Worm (Caenorhabditis elegans): ENCODE results near the gene Y102A11A.9.

The Y102A11A.9 gene

DNA sequence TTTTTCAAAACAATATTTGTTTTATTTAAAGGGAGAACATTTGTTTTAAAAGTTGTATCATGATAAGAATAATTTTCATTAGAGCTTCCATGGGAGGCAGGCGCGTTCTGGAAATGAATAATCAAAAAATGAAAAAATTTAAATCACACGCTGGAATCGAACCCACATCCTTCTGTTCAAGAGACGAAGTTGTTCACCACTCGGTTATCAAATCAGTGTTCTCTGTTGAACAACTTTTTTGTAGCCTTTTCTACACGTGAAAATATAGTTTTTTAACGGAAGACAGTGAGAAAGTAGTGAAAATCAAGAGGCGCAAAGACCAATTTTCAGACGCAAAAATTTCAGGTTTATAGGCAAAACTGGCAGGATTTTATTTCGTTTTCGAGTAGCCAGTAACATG, 40.2 kb upstream of the Y102A11A.9 start:
- no peak for TF ChIP-seq nhr-237 (tag; optimal IDR thresholded peaks at IDR 0.05)
- no peak for TF ChIP-seq hlh-1 (tag; optimal IDR thresholded peaks at IDR 0.05)
- no peak for TF ChIP-seq mab-5 (tag; optimal IDR thresholded peaks at IDR 0.05)
- no peak for TF ChIP-seq mls-2 (tag; optimal IDR thresholded peaks at IDR 0.05)
- no peak for TF ChIP-seq lin-13 (tag; optimal IDR thresholded peaks at IDR 0.05)
- no peak for TF ChIP-seq elt-1 (tag; optimal IDR thresholded peaks at IDR 0.05; ENCODE audit: borderline replicate concordance, insufficient read depth)
- no peak for TF ChIP-seq nhr-76 (tag; optimal IDR thresholded peaks at IDR 0.05)
- TF ChIP-seq lsy-2 (tag; optimal IDR thresholded peaks at IDR 0.05) = no peak
- no peak for TF ChIP-seq nhr-2 (tag; optimal IDR thresholded peaks at IDR 0.05)
- no peak for TF ChIP-seq blmp-1 (tag; optimal IDR thresholded peaks at IDR 0.05)
- TF ChIP-seq mep-1 (tag; optimal IDR thresholded peaks at IDR 0.05) = no peak
- TF ChIP-seq elt-3 (tag; optimal IDR thresholded peaks at IDR 0.05) = no peak
- no peak for TF ChIP-seq lin-32 (GFP tag; optimal IDR thresholded peaks at IDR 0.05)
- no peak for TF ChIP-seq bed-3 (GFP tag; optimal IDR thresholded peaks at IDR 0.05)
- TF ChIP-seq sem-2 (GFP tag; optimal IDR thresholded peaks at IDR 0.05) = no peak

DNA sequence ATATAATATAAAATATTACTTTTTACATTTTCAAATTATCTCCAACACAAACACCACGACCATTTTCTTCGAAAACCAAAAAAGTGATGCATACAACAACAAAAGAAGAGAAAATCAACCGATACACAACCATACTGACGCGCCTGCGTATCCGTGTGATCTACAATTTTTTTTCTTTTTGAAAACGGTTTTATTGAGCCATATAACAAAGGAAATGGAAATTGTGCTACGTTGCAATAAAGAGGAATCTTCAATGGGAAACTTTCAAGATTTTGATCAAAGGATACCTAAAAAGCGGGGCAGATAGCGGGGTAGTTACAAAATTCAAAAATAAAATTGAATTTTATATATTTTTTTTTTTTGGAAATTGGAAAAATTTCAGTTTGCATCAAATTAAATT, 38.3 kb upstream of the Y102A11A.9 start, which contains the start of gene F52D2.5:
Gene F52D2.5 (minus strand): TSS at position 101 of the 400 bp plus-strand sequence.
- TF ChIP-seq elt-1 (tag; optimal IDR thresholded peaks at IDR 0.05; ENCODE audit: borderline replicate concordance, insufficient read depth) (no peak), cnd-1 (tag; optimal IDR thresholded peaks at IDR 0.05) (no peak), M03D4.4 (tag; optimal IDR thresholded peaks at IDR 0.05) (no peak), lsy-2 (tag; optimal IDR thresholded peaks at IDR 0.05) (no peak), ham-2 (GFP tag; optimal IDR thresholded peaks at IDR 0.05) (no peak), snpc-4 (tag; optimal IDR thresholded peaks at IDR 0.05) (no peak), lin-32 (GFP tag; optimal IDR thresholded peaks at IDR 0.05) (no peak), mls-2 (tag; optimal IDR thresholded peaks at IDR 0.05) (no peak), sem-2 (GFP tag; optimal IDR thresholded peaks at IDR 0.05) (no peak), ceh-83 (GFP tag; optimal IDR thresholded peaks at IDR 0.05) (no peak), zip-8 (tag; optimal IDR thresholded peaks at IDR 0.05) (no peak), drap-1 (GFP tag; optimal IDR thresholded peaks at IDR 0.05) (no peak), tbx-8 (GFP tag; optimal IDR thresholded peaks at IDR 0.05) (no peak), nhr-12 (tag; optimal IDR thresholded peaks at IDR 0.05) (no peak), pha-4 (tag; optimal IDR thresholded peaks at IDR 0.05) (no peak), bed-3 (GFP tag; optimal IDR thresholded peaks at IDR 0.05) (no peak), ztf-11 (tag; optimal IDR thresholded peaks at IDR 0.05) (no peak), blmp-1 (tag; optimal IDR thresholded peaks at IDR 0.05) (no peak)

DNA sequence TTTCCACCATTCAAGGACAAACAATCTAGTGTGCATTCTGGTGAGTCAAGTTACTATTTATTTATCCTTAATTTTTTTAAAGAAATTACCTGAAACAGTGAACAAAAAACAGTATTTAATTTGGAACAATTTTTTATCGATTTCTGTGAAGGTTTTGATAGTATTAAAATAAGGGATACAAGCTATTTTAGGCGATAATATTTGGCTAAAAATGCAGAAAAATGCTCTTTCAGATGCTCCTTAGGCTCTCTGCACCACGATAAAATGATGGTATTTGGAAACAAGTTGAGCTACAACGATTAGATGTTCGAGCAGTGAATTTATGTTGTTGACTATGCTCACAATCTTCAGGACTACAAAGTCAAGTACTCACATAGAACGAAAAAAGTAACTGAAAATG, 37.3 kb upstream of the Y102A11A.9 start, which contains the start of gene F52D2.6:
Gene F52D2.6 (plus strand): TSS at position 301 of the 400 bp plus-strand sequence.
- TF ChIP-seq elt-1 (tag; optimal IDR thresholded peaks at IDR 0.05; ENCODE audit: borderline replicate concordance, insufficient read depth) = no peak
- TF ChIP-seq flh-1 (GFP tag; optimal IDR thresholded peaks at IDR 0.05) = no peak
- TF ChIP-seq mls-2 (tag; optimal IDR thresholded peaks at IDR 0.05) = no peak
- no peak for TF ChIP-seq nhr-76 (tag; optimal IDR thresholded peaks at IDR 0.05)
- no peak for TF ChIP-seq nhr-12 (tag; optimal IDR thresholded peaks at IDR 0.05)
- TF ChIP-seq lin-32 (GFP tag; optimal IDR thresholded peaks at IDR 0.05) = no peak
- TF ChIP-seq zip-8 (tag; optimal IDR thresholded peaks at IDR 0.05) = no peak
- no peak for TF ChIP-seq elt-3 (tag; optimal IDR thresholded peaks at IDR 0.05)

DNA sequence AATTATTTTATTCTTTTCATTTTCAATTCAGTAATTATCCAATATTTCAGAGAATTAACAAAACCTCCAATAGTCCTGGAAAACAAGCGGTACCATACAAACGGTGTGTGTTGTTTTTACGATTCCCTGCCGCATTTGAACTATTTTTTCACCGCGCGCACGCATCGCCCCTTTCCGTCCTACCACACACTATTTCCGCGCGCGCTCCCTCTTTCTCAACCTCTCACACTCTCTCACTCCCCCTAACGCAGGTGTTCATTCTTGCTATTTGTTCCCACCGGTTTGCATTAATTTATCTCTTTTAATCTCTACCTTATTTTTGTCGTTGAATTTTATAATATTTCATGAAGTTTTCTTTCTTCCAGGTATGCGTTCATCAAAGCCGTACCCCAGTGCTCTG, 35.2 kb upstream of the Y102A11A.9 start, which contains the start of gene F52D2.12:
Gene F52D2.12 (plus strand): TSS at position 307 of the 400 bp plus-strand sequence.
- TF ChIP-seq tbx-8 (GFP tag; optimal IDR thresholded peaks at IDR 0.05) = no peak
- TF ChIP-seq blmp-1 (tag; optimal IDR thresholded peaks at IDR 0.05) = no peak
- no peak for TF ChIP-seq mab-5 (tag; optimal IDR thresholded peaks at IDR 0.05)
- TF ChIP-seq elt-3 (tag; optimal IDR thresholded peaks at IDR 0.05) = no peak
- no peak for TF ChIP-seq ceh-43 (GFP tag; optimal IDR thresholded peaks at IDR 0.05)
- no peak for TF ChIP-seq ceh-83 (GFP tag; optimal IDR thresholded peaks at IDR 0.05)
- no peak for TF ChIP-seq sptf-1 (tag; optimal IDR thresholded peaks at IDR 0.05)
- no peak for TF ChIP-seq nhr-76 (tag; optimal IDR thresholded peaks at IDR 0.05)
- no peak for TF ChIP-seq snpc-4 (tag; optimal IDR thresholded peaks at IDR 0.05)
- no peak for TF ChIP-seq ztf-11 (tag; optimal IDR thresholded peaks at IDR 0.05)
- no peak for TF ChIP-seq mep-1 (tag; optimal IDR thresholded peaks at IDR 0.05)
- no peak for TF ChIP-seq unc-39 (tag; optimal IDR thresholded peaks at IDR 0.05)
- no peak for TF ChIP-seq elt-1 (tag; optimal IDR thresholded peaks at IDR 0.05; ENCODE audit: borderline replicate concordance, insufficient read depth)

DNA sequence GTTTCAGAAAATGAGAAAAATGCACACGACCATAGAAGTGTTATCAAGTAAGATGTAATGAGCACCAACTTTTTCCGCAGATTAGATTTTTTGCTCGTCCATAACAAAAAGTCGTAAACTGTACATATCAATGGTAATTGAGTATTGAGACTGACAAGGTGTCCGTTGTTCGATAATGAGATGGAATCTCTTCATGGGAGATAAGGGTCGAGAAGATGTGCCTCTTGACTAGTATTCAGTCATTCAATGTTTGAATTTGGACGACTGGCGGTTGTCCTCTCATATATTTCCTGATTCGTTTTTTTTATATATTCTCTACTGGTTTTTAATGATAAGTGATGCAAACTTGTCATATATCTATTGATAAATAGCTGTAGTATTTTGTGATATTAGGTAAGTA, 31.3 kb upstream of the Y102A11A.9 start:
- TF ChIP-seq mls-2 (tag; optimal IDR thresholded peaks at IDR 0.05) = no peak
- no peak for TF ChIP-seq nhr-2 (tag; optimal IDR thresholded peaks at IDR 0.05)
- no peak for TF ChIP-seq mab-5 (tag; optimal IDR thresholded peaks at IDR 0.05)
- TF ChIP-seq ceh-43 (GFP tag; optimal IDR thresholded peaks at IDR 0.05) = no peak
- no peak for TF ChIP-seq lin-32 (GFP tag; optimal IDR thresholded peaks at IDR 0.05)
- no peak for TF ChIP-seq unc-62 (GFP tag; optimal IDR thresholded peaks at IDR 0.05)

Data from whole organism, mixed stage, embryonic.